Worm (Caenorhabditis elegans) whole organism, late embryonic: Measurements from ENCODE around the gene pot-1.

Source experiments
- C08G9.2 ChIP-seq: sonication (generic microtip); optimal IDR thresholded peaks from 2 replicates; lab custom pipeline; 2016; ENCODE audit warnings: mild to moderate bottlenecking, missing genetic modification characterization, moderate library complexity, missing compliant biosample characterization
- T23F11.4 ChIP-seq: fragments of 200-800 bp; sonication (Bioruptor generic); optimal IDR thresholded peaks from 2 replicates; lab custom pipeline; 2018; ENCODE audit warnings: mild to moderate bottlenecking, missing genetic modification characterization, missing compliant biosample characterization
- ceh-14 ChIP-seq: sonication (generic microtip); optimal IDR thresholded peaks from 2 replicates; lab custom pipeline; 2016; ENCODE audit warnings: missing genotype, missing genetic modification characterization, missing compliant biosample characterization
- ceh-18 ChIP-seq: sonication (generic microtip); optimal IDR thresholded peaks from 2 replicates; lab custom pipeline; 2016; ENCODE audit warnings: missing genetic modification characterization, missing compliant biosample characterization
- ceh-24 ChIP-seq: sonication (generic microtip); optimal IDR thresholded peaks from 2 replicates; lab custom pipeline; 2016; ENCODE audit warnings: mild to moderate bottlenecking, missing genetic modification characterization, missing compliant biosample characterization
- ceh-30 ChIP-seq: fragments of 150-350 bp; optimal IDR thresholded peaks from 2 replicates; lab custom pipeline; 2014; ENCODE audit warnings: missing biosample characterization, missing genetic modification characterization
- ceh-31 ChIP-seq: sonication (generic microtip); optimal IDR thresholded peaks from 2 replicates; lab custom pipeline; 2016; ENCODE audit warnings: missing genetic modification characterization, missing compliant biosample characterization
- ceh-34 ChIP-seq: sonication (generic microtip); optimal IDR thresholded peaks from 2 replicates; lab custom pipeline; 2016; ENCODE audit warnings: mild to moderate bottlenecking, missing genetic modification characterization, missing compliant biosample characterization
- ceh-48 ChIP-seq: sonication (generic microtip); optimal IDR thresholded peaks from 2 replicates; lab custom pipeline; 2016; ENCODE audit warnings: missing genetic modification characterization, inconsistent platforms, missing compliant biosample characterization
- ceh-9 ChIP-seq: sonication (generic microtip); optimal IDR thresholded peaks from 2 replicates; lab custom pipeline; 2016; ENCODE audit warnings: mild to moderate bottlenecking, missing genetic modification characterization, inconsistent platforms, missing compliant biosample characterization
- che-1 ChIP-seq: sonication (generic microtip); optimal IDR thresholded peaks from 2 replicates; lab custom pipeline; 2016; ENCODE audit warnings: mild to moderate bottlenecking, missing genetic modification characterization, missing compliant biosample characterization
- dmd-4 ChIP-seq: sonication (generic microtip); optimal IDR thresholded peaks from 2 replicates; lab custom pipeline; 2016; ENCODE audit warnings: borderline replicate concordance, missing genetic modification characterization, missing compliant biosample characterization
- elt-2 ChIP-seq: sonication (generic microtip); optimal IDR thresholded peaks from 2 replicates; lab custom pipeline; 2016; ENCODE audit warnings: missing genetic modification reagents, missing genetic modification characterization, missing compliant biosample characterization
- ets-4 ChIP-seq: sonication (generic microtip); optimal IDR thresholded peaks from 2 replicates; lab custom pipeline; 2016; ENCODE audit warnings: missing genetic modification characterization, missing compliant biosample characterization
- fax-1 ChIP-seq: sonication (generic microtip); optimal IDR thresholded peaks from 2 replicates; lab custom pipeline; 2016; ENCODE audit warnings: missing genotype, missing genetic modification characterization, missing compliant biosample characterization
- fkh-6 ChIP-seq: sonication (generic microtip); optimal IDR thresholded peaks from 2 replicates; lab custom pipeline; 2016; ENCODE audit warnings: missing genetic modification characterization, missing compliant biosample characterization
- gmeb-2 ChIP-seq: sonication (generic microtip); optimal IDR thresholded peaks from 2 replicates; lab custom pipeline; 2016; ENCODE audit warnings: missing genetic modification characterization, inconsistent platforms, missing compliant biosample characterization
- hlh-15 ChIP-seq: sonication (generic microtip); optimal IDR thresholded peaks from 2 replicates; lab custom pipeline; 2016; ENCODE audit warnings: missing genetic modification characterization, missing compliant biosample characterization
- hlh-30 ChIP-seq: sonication (generic microtip); optimal IDR thresholded peaks from 2 replicates; lab custom pipeline; 2017; ENCODE audit warnings: antibody characterized with exemption, missing genetic modification characterization, missing compliant biosample characterization; ENCODE audit not compliant: insufficient read depth
- lim-6 ChIP-seq: sonication (generic microtip); optimal IDR thresholded peaks from 2 replicates; lab custom pipeline; 2016; ENCODE audit warnings: missing genetic modification characterization, missing compliant biosample characterization
- madf-2 ChIP-seq: sonication (generic microtip); optimal IDR thresholded peaks from 2 replicates; lab custom pipeline; 2017; ENCODE audit warnings: missing genetic modification characterization, missing compliant biosample characterization
- mec-3 ChIP-seq: sonication (generic microtip); optimal IDR thresholded peaks from 2 replicates; lab custom pipeline; 2016; ENCODE audit warnings: borderline replicate concordance, missing genetic modification characterization, missing compliant biosample characterization
- nfya-1 ChIP-seq: sonication (generic microtip); optimal IDR thresholded peaks from 2 replicates; lab custom pipeline; 2017; ENCODE audit warnings: missing genetic modification characterization, mild to moderate bottlenecking, missing compliant biosample characterization, antibody characterized with exemption, moderate library complexity
- npax-4 ChIP-seq: sonication (generic microtip); optimal IDR thresholded peaks from 2 replicates; lab custom pipeline; 2016; ENCODE audit warnings: missing genetic modification characterization, missing compliant biosample characterization
- odd-2 ChIP-seq: sonication (generic microtip); optimal IDR thresholded peaks from 2 replicates; lab custom pipeline; 2017; ENCODE audit warnings: antibody characterized with exemption, mild to moderate bottlenecking, missing genetic modification characterization, missing compliant biosample characterization
- pros-1 ChIP-seq: fragments of 150-350 bp; optimal IDR thresholded peaks from 2 replicates; lab custom pipeline; 2014; ENCODE audit warnings: missing biosample characterization, missing genetic modification reagents, missing genetic modification characterization
- ref-2 ChIP-seq: sonication (generic microtip); optimal IDR thresholded peaks from 2 replicates; lab custom pipeline; 2016; ENCODE audit warnings: missing genetic modification characterization, missing compliant biosample characterization
- sdc-2 ChIP-seq: sonication (generic microtip); optimal IDR thresholded peaks from 2 replicates; lab custom pipeline; 2016; ENCODE audit warnings: missing genotype, missing genetic modification characterization, missing compliant biosample characterization
- sox-2 ChIP-seq: fragments of 200-800 bp; sonication (Bioruptor generic); IDR thresholded peaks from 2 replicates; pipeline ENCODE4 v1.3.6; 2022; ENCODE audit warnings: missing genetic modification reagents, missing genetic modification characterization, missing compliant biosample characterization
- tbx-2 ChIP-seq: sonication (generic microtip); optimal IDR thresholded peaks from 2 replicates; lab custom pipeline; 2016; ENCODE audit warnings: missing genetic modification characterization, missing compliant biosample characterization
- tbx-7 ChIP-seq: sonication (generic microtip); optimal IDR thresholded peaks from 2 replicates; lab custom pipeline; 2016; ENCODE audit warnings: missing genotype, missing genetic modification characterization, missing compliant biosample characterization
- unc-42 ChIP-seq: sonication (generic microtip); optimal IDR thresholded peaks from 2 replicates; lab custom pipeline; 2016; ENCODE audit warnings: missing genotype, missing genetic modification characterization, missing compliant biosample characterization
- unc-55 ChIP-seq: sonication (generic microtip); optimal IDR thresholded peaks from 2 replicates; lab custom pipeline; 2017; ENCODE audit warnings: missing biosample characterization, missing genetic modification reagents, missing genetic modification characterization
- unc-86 ChIP-seq: sonication (generic microtip); optimal IDR thresholded peaks from 2 replicates; lab custom pipeline; 2016; ENCODE audit warnings: missing genetic modification characterization, missing compliant biosample characterization
- ztf-16 ChIP-seq: sonication (generic microtip); optimal IDR thresholded peaks from 2 replicates; lab custom pipeline; 2017; ENCODE audit warnings: missing genetic modification characterization, missing compliant biosample characterization

Gene pot-1

DNA sequence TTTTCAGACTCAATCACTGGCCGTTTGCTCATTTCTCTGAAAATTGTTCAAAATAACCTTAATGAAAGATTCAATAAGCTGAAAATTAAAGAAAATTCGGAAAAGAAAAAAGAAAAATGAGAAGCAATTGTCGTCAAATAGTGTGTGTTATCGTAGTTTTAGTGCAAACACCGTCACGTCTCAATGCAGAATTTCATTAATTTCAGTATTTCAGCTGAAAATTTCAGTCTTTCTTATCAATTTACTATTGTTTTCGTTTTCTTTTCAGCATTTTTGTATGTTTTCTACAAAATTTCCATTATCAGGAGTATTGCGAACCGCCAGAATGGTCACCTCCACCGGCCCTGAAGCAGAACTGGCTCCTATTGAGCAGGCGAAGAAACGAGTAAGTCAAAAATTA, 10.6 kb downstream of the pot-1 start, which contains the start of the genes B0280.9 and rpia-1:
TSS of gene B0280.9 (minus strand) at position 36 of the 400 bp plus-strand sequence.
TSS of gene rpia-1 (plus strand) at position 269 of the 400 bp plus-strand sequence.
- TF ChIP-seq ceh-9 (tag; lab: Kevin White, UChicago): no peak
- no peak for TF ChIP-seq unc-86 (tag; lab: Kevin White, UChicago)
- TF ChIP-seq elt-2 (tag; lab: Kevin White, UChicago): peak; percentile 23
- no peak for TF ChIP-seq T23F11.4 (GFP tag; lab: Kevin White, UChicago)
- TF ChIP-seq unc-42: peak; percentile 6
- no peak for TF ChIP-seq ceh-30 (tag; lab: Kevin White, UChicago)
- no peak for TF ChIP-seq sox-2 (GFP tag; lab: Robert Waterston, UW)
- TF ChIP-seq ceh-24 (tag; lab: Kevin White, UChicago): no peak
- no peak for TF ChIP-seq fkh-6 (tag; lab: Kevin White, UChicago)
- no peak for TF ChIP-seq unc-55 (GFP tag; lab: Kevin White, UChicago)
- TF ChIP-seq ztf-16 (tag; lab: Kevin White, UChicago): no peak
- TF ChIP-seq ceh-48 (tag; lab: Kevin White, UChicago): no peak
- no peak for TF ChIP-seq ceh-14 (tag; lab: Kevin White, UChicago)
- no peak for TF ChIP-seq hlh-30
- peak; percentile 2 for TF ChIP-seq nfya-1 (tag; lab: Kevin White, UChicago)
- TF ChIP-seq, all 69 proteins: peak for 3

DNA sequence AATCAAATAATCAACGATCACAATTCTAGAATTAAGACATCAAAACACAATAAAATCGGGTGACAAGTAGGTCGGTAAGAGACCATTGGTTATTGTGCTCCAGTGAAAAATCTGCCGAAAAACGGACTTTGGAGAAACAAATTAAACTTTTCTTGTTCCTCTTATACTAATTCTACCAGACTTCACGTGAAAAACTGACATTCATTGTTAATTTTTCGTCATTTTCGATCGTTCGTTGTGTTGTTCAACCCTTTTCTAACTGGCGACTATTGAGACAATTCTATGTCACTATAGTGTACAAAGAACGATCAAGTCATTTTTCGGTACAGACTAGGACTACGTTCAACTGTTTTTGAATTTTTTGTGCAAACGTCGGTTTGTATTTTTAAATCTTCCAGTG, 13.0 kb downstream of the pot-1 start:
- no peak for TF ChIP-seq ceh-18 (tag; lab: Kevin White, UChicago)
- TF ChIP-seq C08G9.2: no peak
- no peak for TF ChIP-seq ref-2 (tag; lab: Kevin White, UChicago)
- TF ChIP-seq ceh-48 (tag; lab: Kevin White, UChicago): no peak
- no peak for TF ChIP-seq hlh-15
- no peak for TF ChIP-seq ets-4 (tag; lab: Kevin White, UChicago)
- TF ChIP-seq fax-1 (tag; lab: Kevin White, UChicago): no peak
- no peak for TF ChIP-seq sdc-2 (tag; lab: Kevin White, UChicago)
- no peak for TF ChIP-seq tbx-7 (tag; lab: Kevin White, UChicago)
- TF ChIP-seq che-1 (tag; lab: Kevin White, UChicago): no peak
- TF ChIP-seq ceh-9 (tag; lab: Kevin White, UChicago): no peak
- TF ChIP-seq ceh-31 (tag; lab: Kevin White, UChicago): no peak

DNA sequence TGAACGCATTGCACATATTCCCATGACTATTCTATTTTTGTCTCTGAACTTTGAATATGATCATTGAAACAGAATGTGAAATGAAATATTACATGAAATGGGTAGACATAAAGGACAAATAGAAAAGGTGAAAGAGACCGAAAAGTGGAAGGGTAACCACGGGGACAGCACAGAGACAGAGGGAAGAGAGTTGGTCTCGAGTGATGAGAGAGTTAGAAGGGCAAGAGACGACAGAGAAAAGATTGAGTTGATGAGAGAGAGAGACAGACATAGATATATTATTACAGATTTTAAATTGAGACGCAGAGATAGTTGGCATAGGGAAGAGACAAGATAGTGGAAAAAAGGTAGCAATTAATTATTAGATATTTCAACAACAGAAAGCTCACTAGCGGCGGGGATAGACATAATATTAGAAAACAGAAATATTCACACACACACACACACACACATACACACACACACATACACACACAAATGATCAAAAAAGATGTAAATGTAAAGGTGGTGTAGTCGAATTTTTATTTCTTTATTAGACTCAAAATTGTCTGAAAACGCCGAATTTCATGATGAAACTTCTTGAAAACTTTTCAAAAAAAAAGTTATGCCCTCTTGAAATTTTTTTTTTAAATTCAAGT, 16.7 kb downstream of the pot-1 start:
- TF ChIP-seq hlh-30: peak; percentile 81
- no peak for TF ChIP-seq odd-2 (tag; lab: Kevin White, UChicago)
- TF ChIP-seq tbx-2 (tag; lab: Kevin White, UChicago): peak; percentile 52
- TF ChIP-seq ceh-34 (tag; lab: Kevin White, UChicago): peak; percentile 40
- peak; percentile 41 for TF ChIP-seq ceh-18 (tag; lab: Kevin White, UChicago)
- TF ChIP-seq unc-55 (GFP tag; lab: Kevin White, UChicago): peak; percentile 44
- TF ChIP-seq mec-3 (tag; lab: Kevin White, UChicago): no peak
- no peak for TF ChIP-seq npax-4 (tag; lab: Kevin White, UChicago)
- TF ChIP-seq ceh-14 (tag; lab: Kevin White, UChicago): peak; percentile 10
- TF ChIP-seq ref-2 (tag; lab: Kevin White, UChicago): peak; percentile 27
- TF ChIP-seq nfya-1 (tag; lab: Kevin White, UChicago): peak; percentile 61
- TF ChIP-seq gmeb-2: no peak
- TF ChIP-seq madf-2: no peak
- TF ChIP-seq pros-1 (tag; lab: Kevin White, UChicago): peak; percentile 41

DNA sequence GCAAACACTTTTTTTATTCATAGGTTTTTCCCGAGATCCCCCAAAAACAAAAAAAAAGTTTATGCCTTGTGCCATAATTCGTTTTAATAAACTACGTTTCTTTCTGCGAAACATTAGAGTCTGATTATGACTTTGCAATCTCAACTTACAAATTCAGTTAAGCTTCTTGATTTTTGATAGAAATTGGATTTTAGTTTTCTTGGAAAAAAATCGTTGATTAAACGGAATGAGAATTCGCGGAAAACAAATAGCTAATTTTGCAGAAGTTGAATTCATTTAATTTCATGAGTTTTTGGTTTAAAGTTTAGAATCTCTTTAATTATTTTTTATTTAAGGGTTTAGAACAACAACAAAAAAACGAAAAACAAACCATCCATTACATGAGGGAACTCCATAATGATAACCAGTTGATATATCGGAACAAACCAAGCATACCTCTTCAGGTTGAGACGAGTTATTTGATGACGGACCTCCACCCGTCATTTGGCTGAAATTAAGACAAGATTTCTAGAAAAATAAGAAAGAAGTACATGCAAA, 18.5 kb downstream of the pot-1 start, which contains the start of gene nhr-10:
TSS of gene nhr-10 (minus strand) at position 487 of the 537 bp plus-strand sequence.
- TF ChIP-seq sdc-2 (tag; lab: Kevin White, UChicago) (no peak), ceh-48 (tag; lab: Kevin White, UChicago) (no peak), dmd-4 (tag; lab: Kevin White, UChicago) (no peak), lim-6 (tag; lab: Kevin White, UChicago) (no peak), ztf-16 (tag; lab: Kevin White, UChicago) (no peak)
- TF ChIP-seq, all 69 proteins: peak for 0
